Fruit fly (Drosophila melanogaster) whole organism, embryonic: ENCODE data around the gene Spn75F.

Experiments used
- ATbp ChIP-seq: fragments of 200-800 bp; sonication (Bioruptor generic); optimal IDR thresholded peaks from 2 replicates; lab custom pipeline; 2017; ENCODE audit warnings: missing biosample characterization, mild to moderate bottlenecking, missing genetic modification characterization, missing genetic modification reagents
- Abd-B ChIP-seq: fragments of 200-800 bp; sonication (Bioruptor generic); optimal IDR thresholded peaks from 2 replicates; lab custom pipeline; 2018; ENCODE audit warnings: missing biosample characterization, mild to moderate bottlenecking, missing genetic modification characterization, moderate library complexity
- Adf1 ChIP-seq: fragments of 200-800 bp; sonication (Bioruptor generic); IDR thresholded peaks from 2 replicates; pipeline ENCODE4 v1.3.6; 2022; ENCODE audit warnings: missing biosample characterization, missing genetic modification characterization
- Bdp1 ChIP-seq: fragments of 200-800 bp; sonication (Bioruptor generic); optimal IDR thresholded peaks from 3 replicates; lab custom pipeline; 2016; ENCODE audit warnings: missing biosample characterization, missing genetic modification characterization
- Bgb ChIP-seq: fragments of 200-800 bp; sonication (Bioruptor generic); IDR thresholded peaks from 2 replicates; pipeline ENCODE4 v1.3.6; 2022; ENCODE audit warnings: missing biosample characterization, missing genetic modification characterization; ENCODE audit not compliant: partially characterized antibody
- CG10565 ChIP-seq: fragments of 200-800 bp; sonication (Bioruptor generic); optimal IDR thresholded peaks from 3 replicates; lab custom pipeline; 2016; ENCODE audit warnings: missing biosample characterization, mild to moderate bottlenecking, missing genetic modification characterization
- CG11560 ChIP-seq: fragments of 200-800 bp; sonication (Bioruptor generic); IDR thresholded peaks from 3 replicates; pipeline ENCODE4 v1.3.6; 2022; ENCODE audit warnings: missing biosample characterization, missing genetic modification characterization
- CG12155 ChIP-seq: fragments of 200-800 bp; sonication (Bioruptor generic); optimal IDR thresholded peaks from 3 replicates; lab custom pipeline; 2016; ENCODE audit warnings: missing biosample characterization, missing genetic modification characterization
- CG13123 ChIP-seq: fragments of 200-800 bp; sonication (Bioruptor generic); optimal IDR thresholded peaks from 2 replicates; lab custom pipeline; 2016; ENCODE audit warnings: missing biosample characterization, missing genetic modification characterization
- CG15073 ChIP-seq: fragments of 200-800 bp; sonication (Bioruptor generic); optimal IDR thresholded peaks from 2 replicates; lab custom pipeline; 2016; ENCODE audit warnings: missing biosample characterization, missing genetic modification characterization
- CG15479 ChIP-seq: fragments of 200-800 bp; sonication (Bioruptor generic); optimal IDR thresholded peaks from 3 replicates; lab custom pipeline; 2019; ENCODE audit warnings: missing biosample characterization, mild to moderate bottlenecking, missing genetic modification characterization, moderate library complexity
- CG15514 ChIP-seq: fragments of 200-800 bp; sonication (Bioruptor generic); optimal IDR thresholded peaks from 3 replicates; lab custom pipeline; 2017; ENCODE audit warnings: missing biosample characterization, missing genetic modification characterization, mild to moderate bottlenecking, moderate library complexity, missing genetic modification reagents
- CG1832 ChIP-seq: fragments of 200-800 bp; sonication (Bioruptor generic); optimal IDR thresholded peaks from 2 replicates; lab custom pipeline; 2017; ENCODE audit warnings: missing biosample characterization, mild to moderate bottlenecking, missing genetic modification characterization, inconsistent platforms
- CG2199 ChIP-seq: fragments of 200-800 bp; sonication (Bioruptor generic); IDR thresholded peaks from 3 replicates; pipeline ENCODE4 v1.3.6; 2022; ENCODE audit warnings: missing biosample characterization, missing genetic modification characterization
- CG2202 ChIP-seq: fragments of 200-800 bp; sonication (Bioruptor generic); optimal IDR thresholded peaks from 2 replicates; lab custom pipeline; 2018; ENCODE audit warnings: missing biosample characterization, mild to moderate bottlenecking, missing genetic modification characterization
- CG30431 ChIP-seq: fragments of 200-800 bp; sonication (Bioruptor generic); optimal IDR thresholded peaks from 2 replicates; lab custom pipeline; 2017; ENCODE audit warnings: missing biosample characterization, missing genetic modification characterization
- CG34422 ChIP-seq: fragments of 200-800 bp; sonication (Bioruptor generic); IDR thresholded peaks from 3 replicates; pipeline ENCODE4 v1.3.6; 2022; ENCODE audit warnings: missing biosample characterization, missing genetic modification characterization
- CG4328 ChIP-seq: fragments of 200-800 bp; sonication (Bioruptor generic); optimal IDR thresholded peaks from 3 replicates; lab custom pipeline; 2017; ENCODE audit warnings: missing biosample characterization, missing genetic modification reagents, missing genetic modification characterization
- CG5180 ChIP-seq: fragments of 200-800 bp; sonication (Bioruptor generic); optimal IDR thresholded peaks from 3 replicates; lab custom pipeline; 2017; ENCODE audit warnings: missing biosample characterization, missing genetic modification characterization, mild to moderate bottlenecking, moderate library complexity, missing genetic modification reagents
- CG6813 ChIP-seq: fragments of 200-800 bp; sonication (Bioruptor generic); optimal IDR thresholded peaks from 2 replicates; lab custom pipeline; 2017; ENCODE audit warnings: missing biosample characterization, missing genetic modification characterization, mild to moderate bottlenecking, moderate library complexity, missing genetic modification reagents
- CG7556 ChIP-seq: fragments of 200-800 bp; sonication (Bioruptor generic); optimal IDR thresholded peaks from 2 replicates; lab custom pipeline; 2017; ENCODE audit warnings: missing biosample characterization, mild to moderate bottlenecking, missing genetic modification characterization
- CG7745 ChIP-seq: fragments of 200-800 bp; sonication (Bioruptor generic); optimal IDR thresholded peaks from 2 replicates; lab custom pipeline; 2018; ENCODE audit warnings: missing biosample characterization, mild to moderate bottlenecking, missing genetic modification characterization, moderate library complexity
- CG8359 ChIP-seq: fragments of 200-800 bp; sonication (Bioruptor generic); optimal IDR thresholded peaks from 2 replicates; lab custom pipeline; 2017; ENCODE audit warnings: missing biosample characterization, mild to moderate bottlenecking, missing genetic modification characterization, borderline replicate concordance
- CG9215 ChIP-seq: fragments of 200-800 bp; sonication (Bioruptor generic); IDR thresholded peaks from 2 replicates; pipeline ENCODE4 v1.3.6; 2022; ENCODE audit warnings: missing biosample characterization, missing genetic modification characterization
- CG9437 ChIP-seq: fragments of 200-800 bp; sonication (Bioruptor generic); optimal IDR thresholded peaks from 2 replicates; lab custom pipeline; 2018; ENCODE audit warnings: missing biosample characterization, mild to moderate bottlenecking, missing genetic modification characterization
- Deaf1 ChIP-seq: fragments of 200-800 bp; optimal IDR thresholded peaks from 3 replicates; lab custom pipeline; 2019; ENCODE audit warnings: missing biosample characterization, mild to moderate bottlenecking, missing genetic modification characterization, moderate library complexity
- Dll ChIP-seq: fragments of 200-800 bp; sonication (Bioruptor generic); IDR thresholded peaks from 4 replicates; pipeline ENCODE4 v1.3.6; 2022; ENCODE audit warnings: missing biosample characterization, missing genetic modification characterization; ENCODE audit not compliant: partially characterized antibody
- Elba2 ChIP-seq: fragments of 200-800 bp; sonication (Bioruptor generic); optimal IDR thresholded peaks from 3 replicates; lab custom pipeline; 2016; ENCODE audit warnings: missing biosample characterization, missing genetic modification characterization
- Mad ChIP-seq: fragments of 200-800 bp; sonication (Bioruptor generic); optimal IDR thresholded peaks from 2 replicates; lab custom pipeline; 2016; ENCODE audit warnings: missing biosample characterization, missing genetic modification characterization
- NFAT ChIP-seq: fragments of 200-800 bp; sonication (Bioruptor generic); IDR thresholded peaks from 2 replicates; pipeline ENCODE4 v1.3.6; 2022; ENCODE audit warnings: missing biosample characterization, missing genetic modification characterization
- TFAM ChIP-seq: fragments of 200-800 bp; sonication (Bioruptor generic); optimal IDR thresholded peaks from 2 replicates; lab custom pipeline; 2017; ENCODE audit warnings: missing biosample characterization, missing genetic modification characterization, inconsistent platforms
- ab ChIP-seq: fragments of 200-800 bp; sonication (Bioruptor generic); optimal IDR thresholded peaks from 2 replicates; lab custom pipeline; 2016; ENCODE audit warnings: missing biosample characterization, missing genetic modification characterization
- amos ChIP-seq: fragments of 200-800 bp; sonication (Bioruptor generic); IDR thresholded peaks from 2 replicates; pipeline ENCODE4 v1.3.6; 2022; ENCODE audit warnings: missing biosample characterization, missing genetic modification characterization; ENCODE audit not compliant: partially characterized antibody
- ap ChIP-seq: fragments of 200-800 bp; sonication (Bioruptor generic); IDR thresholded peaks from 2 replicates; pipeline ENCODE4 v1.3.6; 2022; ENCODE audit warnings: missing biosample characterization, missing genetic modification characterization
- bsh ChIP-seq, 2 experiments: fragments of 200-800 bp; sonication (Bioruptor generic); optimal IDR thresholded peaks; 2 replicates each; lab custom pipeline; 2017 to 2018; ENCODE audit warnings: mild to moderate bottlenecking in 2 of 2, missing biosample characterization in 2 of 2, missing genetic modification characterization in 2 of 2, moderate library complexity in 1 of 2
- gce ChIP-seq: fragments of 200-800 bp; sonication (Bioruptor generic); IDR thresholded peaks from 3 replicates; pipeline ENCODE4 v1.3.6; 2022; ENCODE audit warnings: missing biosample characterization, missing genetic modification characterization
- grau ChIP-seq: fragments of 200-800 bp; optimal IDR thresholded peaks from 3 replicates; lab custom pipeline; 2019; ENCODE audit warnings: missing biosample characterization, mild to moderate bottlenecking, missing genetic modification characterization, moderate library complexity
- ham ChIP-seq: fragments of 200-800 bp; sonication (Bioruptor generic); IDR thresholded peaks from 2 replicates; pipeline ENCODE4 v1.3.6; 2022; ENCODE audit warnings: missing biosample characterization, missing genetic modification characterization
- insv ChIP-seq, 2 experiments: fragments of 200-800 bp; sonication (Bioruptor generic); optimal IDR thresholded peaks; 3 replicates each; lab custom pipeline; 2016 to 2018; ENCODE audit warnings: missing biosample characterization in 2 of 2, missing genetic modification characterization in 2 of 2
- jigr1 ChIP-seq: fragments of 200-800 bp; sonication (Bioruptor generic); IDR thresholded peaks from 3 replicates; pipeline ENCODE4 v1.3.6; 2022; ENCODE audit warnings: missing biosample characterization, missing genetic modification characterization
- nom ChIP-seq: fragments of 200-800 bp; sonication (Bioruptor generic); optimal IDR thresholded peaks from 2 replicates; lab custom pipeline; 2017; ENCODE audit warnings: missing biosample characterization, missing genetic modification characterization, mild to moderate bottlenecking, moderate library complexity, missing genetic modification reagents
- otp ChIP-seq: fragments of 200-800 bp; sonication (Bioruptor generic); IDR thresholded peaks from 3 replicates; pipeline ENCODE4, ENCODE4 v1.3.6; 2022; ENCODE audit warnings: missing biosample characterization, missing genetic modification characterization
- pita ChIP-seq: fragments of 200-800 bp; sonication (Bioruptor generic); optimal IDR thresholded peaks from 2 replicates; lab custom pipeline; 2017; ENCODE audit warnings: missing biosample characterization, mild to moderate bottlenecking, missing genetic modification characterization
- pnt ChIP-seq: fragments of 200-800 bp; sonication (Bioruptor generic); optimal IDR thresholded peaks from 3 replicates; lab custom pipeline; 2016; ENCODE audit warnings: missing biosample characterization, missing genetic modification characterization
- pum ChIP-seq: fragments of 200-800 bp; sonication (Bioruptor generic); optimal IDR thresholded peaks from 2 replicates; lab custom pipeline; 2016; ENCODE audit warnings: missing biosample characterization, missing genetic modification characterization
- run ChIP-seq: fragments of 200-800 bp; sonication (Bioruptor generic); optimal IDR thresholded peaks from 3 replicates; lab custom pipeline; 2018; ENCODE audit warnings: missing biosample characterization, mild to moderate bottlenecking, missing genetic modification characterization
- sqz ChIP-seq: fragments of 200-800 bp; sonication (Bioruptor generic); optimal IDR thresholded peaks from 3 replicates; lab custom pipeline; 2018; ENCODE audit warnings: missing biosample characterization, mild to moderate bottlenecking, missing genetic modification characterization
- sr ChIP-seq: fragments of 200-800 bp; sonication (Bioruptor generic); IDR thresholded peaks from 3 replicates; pipeline ENCODE4 v1.3.6; 2022; ENCODE audit warnings: missing biosample characterization, missing genetic modification characterization
- usp ChIP-seq: fragments of >200 bp; optimal IDR thresholded peaks from 2 replicates; lab custom pipeline; 2017; ENCODE audit warnings: missing biosample characterization, missing genetic modification characterization

Spn75F gene

DNA sequence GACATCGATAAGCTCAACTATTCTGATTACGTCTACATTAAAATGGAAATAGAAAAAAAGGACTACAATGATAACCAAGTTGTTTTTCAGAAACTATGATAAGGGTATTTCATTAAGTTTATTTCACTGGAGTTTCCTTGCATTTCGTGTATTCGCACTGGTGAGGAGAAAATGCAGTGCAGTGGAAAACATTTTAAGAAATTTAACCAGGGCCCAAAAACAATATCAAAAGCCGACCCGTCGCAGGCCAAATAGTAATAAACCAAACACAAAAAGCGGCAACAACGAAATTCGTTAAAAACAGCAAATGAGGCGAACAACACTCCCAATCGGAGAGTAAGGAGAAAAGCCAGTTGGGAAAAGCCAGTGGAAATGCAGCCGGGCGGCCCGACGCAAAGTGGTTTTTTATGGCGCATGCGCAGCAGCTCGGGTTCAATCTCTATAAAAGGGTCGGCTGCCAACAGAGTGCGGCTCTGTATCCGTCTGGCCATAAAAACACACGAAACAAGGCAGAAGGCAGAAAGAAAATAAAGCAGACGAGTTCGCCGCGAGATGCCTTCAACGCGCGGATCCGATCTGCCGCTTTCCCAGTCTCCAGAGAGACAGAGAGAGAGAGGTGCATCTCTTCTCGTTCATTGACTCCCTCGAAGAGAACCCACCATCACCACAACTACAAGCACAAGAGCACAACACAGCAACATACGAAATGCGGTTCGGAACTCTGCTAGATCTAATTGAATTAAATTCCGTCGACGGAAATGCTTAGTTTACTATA is 48.4 kb downstream of the Spn75F start (continued):
- TF ChIP-seq Bgb (no peak), grau (tag; lab: Kevin White, UChicago) (peak; percentile 55), sr (GFP tag; lab: Robert Waterston, UW) (no peak), CG7556 (GFP tag; lab: Kevin White, UChicago) (no peak), Mad (GFP tag; lab: Kevin White, UChicago) (no peak), CG11560 (tag; lab: Robert Waterston, UW) (no peak), amos (no peak), CG2199 (0 out of 3 replicates have a peak, but pooled peaks have one; percentile 78), Adf1 (no peak), CG34422 (GFP tag; lab: Robert Waterston, UW) (no peak), NFAT (GFP tag; lab: Robert Waterston, UW) (no peak), CG12155 (GFP tag; lab: Kevin White, UChicago) (no peak), CG7745 (tag; lab: Kevin White, UChicago) (no peak), ab (GFP tag; lab: Kevin White, UChicago) (no peak), pnt (GFP tag; lab: Kevin White, UChicago) (no peak), CG30431 (GFP tag; lab: Kevin White, UChicago) (no peak), CG4328 (GFP tag; lab: Kevin White, UChicago) (no peak), gce (GFP tag; lab: Robert Waterston, UW) (no peak), otp (GFP tag; lab: Robert Waterston, UW) (no peak), CG1832 (GFP tag; lab: Kevin White, UChicago) (peak; percentile 58), ap (GFP tag; lab: Robert Waterston, UW) (no peak), bsh (GFP tag; optimal IDR thresholded peaks at IDR 0.05; lab: Kevin White, UChicago) (no peak), pita (GFP tag; lab: Kevin White, UChicago) (peak; percentile 18), nom (no peak), ham (GFP tag; lab: Robert Waterston, UW) (no peak), CG5180 (no peak), CG10565 (GFP tag; lab: Kevin White, UChicago) (no peak), TFAM (GFP tag; lab: Kevin White, UChicago) (no peak), CG8359 (GFP tag; lab: Kevin White, UChicago) (peak; percentile 13), Abd-B (GFP tag; lab: Kevin White, UChicago) (no peak), Elba2 (GFP tag; lab: Kevin White, UChicago) (peak; percentile 50), pum (no peak), CG6813 (no peak), Deaf1 (tag; lab: Kevin White, UChicago) (peak; percentile 41), CG15073 (no peak), CG9437 (no peak), jigr1 (GFP tag; lab: Robert Waterston, UW) (no peak), ATbp (GFP tag; lab: Kevin White, UChicago) (peak; percentile 1), usp (no peak), CG9215 (no peak), Dll (GFP tag; lab: Robert Waterston, UW) (no peak), sqz (GFP tag; lab: Kevin White, UChicago) (no peak), CG15514 (GFP tag; lab: Kevin White, UChicago) (no peak), insv (GFP tag; optimal IDR thresholded peaks at IDR 0.05; lab: Kevin White, UChicago) (peak in 1 of 2 experiments; percentile 23), run (tag; lab: Kevin White, UChicago) (no peak), CG2202 (tag; lab: Kevin White, UChicago) (no peak), CG13123 (GFP tag; lab: Kevin White, UChicago) (no peak), CG15479 (GFP tag; lab: Kevin White, UChicago) (peak; percentile 40), Bdp1 (no peak)
